Worm (Caenorhabditis elegans) whole organism, midembryonic: Measurements from ENCODE around the gene T01B10.5.

ENCODE experiments used
- T22C8.4 ChIP-seq: fragments of 200-800 bp; sonication (Bioruptor generic); IDR thresholded peaks from 2 replicates; pipeline ENCODE4 v1.3.6; 2022; ENCODE audit warnings: missing genetic modification characterization, missing compliant biosample characterization
- flt-1 ChIP-seq: fragments of 200-800 bp; sonication (Bioruptor generic); IDR thresholded peaks from 2 replicates; pipeline ENCODE4 v1.3.6; 2022; ENCODE audit warnings: missing genetic modification characterization, missing compliant biosample characterization
- med-1 ChIP-seq: sonication (generic microtip); optimal IDR thresholded peaks from 2 replicates; lab custom pipeline; 2017; ENCODE audit warnings: missing genetic modification characterization, mild to moderate bottlenecking, missing compliant biosample characterization, antibody characterized with exemption, missing genetic modification reagents; ENCODE audit not compliant: insufficient read depth
- ref-1 ChIP-seq: fragments of 200-800 bp; sonication (Bioruptor generic); conservative IDR thresholded peaks from 2 replicates; pipeline ENCODE4 v1.3.6; 2022; ENCODE audit warnings: missing genetic modification reagents, missing genetic modification characterization, missing compliant biosample characterization
- ztf-29 ChIP-seq: fragments of 200-800 bp; sonication (Bioruptor generic); IDR thresholded peaks from 2 replicates; pipeline ENCODE4 v1.3.6; 2022; ENCODE audit warnings: missing genetic modification reagents, missing genetic modification characterization, missing compliant biosample characterization

DNA sequence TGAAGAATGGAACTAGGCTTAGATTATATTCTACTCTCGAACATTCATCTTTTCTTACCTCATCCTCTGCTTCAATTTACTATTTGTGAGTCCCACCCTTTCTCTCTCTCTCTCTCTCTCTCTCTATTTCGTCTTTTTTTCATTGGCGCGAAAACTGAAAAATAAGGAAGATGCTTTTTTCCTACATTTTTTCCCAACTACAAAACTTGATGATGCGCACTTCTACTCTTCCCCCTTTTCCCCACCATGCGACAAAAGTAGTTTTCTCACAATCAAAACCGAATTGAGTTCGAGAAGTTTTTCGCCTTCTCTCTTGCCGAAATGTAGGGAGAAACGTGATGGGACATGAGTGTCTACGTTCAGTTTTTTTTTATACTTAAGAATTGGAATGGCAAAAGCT is 5.2 kb upstream of the T01B10.5 start:
- TF ChIP-seq ref-1 (GFP tag; lab: Robert Waterston, UW) = no peak
- TF ChIP-seq med-1 = no peak
- TF ChIP-seq T22C8.4 (GFP tag; lab: Robert Waterston, UW) = no peak
- no peak for TF ChIP-seq ztf-29 (GFP tag; lab: Robert Waterston, UW)
- no peak for TF ChIP-seq flt-1 (GFP tag; lab: Robert Waterston, UW)
